Fruit fly (Drosophila melanogaster) whole organism, embryonic: ENCODE results near the gene SppL.
A peak's percentile ranks its signal among the peaks of the same experiment; 100 is the strongest.

ENCODE experiments used
- Asciz ChIP-seq: fragments of 200-800 bp; sonication (Bioruptor generic); optimal IDR thresholded peaks from 2 replicates; lab custom pipeline; 2017; ENCODE audit warnings: missing biosample characterization, mild to moderate bottlenecking, missing genetic modification characterization, missing genetic modification reagents
- Atf6 ChIP-seq: fragments of 200-800 bp; sonication (Bioruptor generic); IDR thresholded peaks from 2 replicates; pipeline ENCODE4 v1.3.6; 2022; ENCODE audit warnings: missing biosample characterization, missing genetic modification characterization
- Blimp-1 ChIP-seq: fragments of 200-800 bp; sonication (Bioruptor generic); optimal IDR thresholded peaks from 3 replicates; lab custom pipeline; 2018; ENCODE audit warnings: missing biosample characterization, missing genetic modification characterization, mild to moderate bottlenecking, moderate library complexity, missing genetic modification reagents
- BtbVII ChIP-seq: fragments of 200-800 bp; sonication (Bioruptor generic); optimal IDR thresholded peaks from 3 replicates; lab custom pipeline; 2017; ENCODE audit warnings: missing biosample characterization, mild to moderate bottlenecking, missing genetic modification characterization
- CG10209 ChIP-seq: fragments of 200-800 bp; sonication (Bioruptor generic); optimal IDR thresholded peaks from 3 replicates; lab custom pipeline; 2017; ENCODE audit warnings: missing biosample characterization, mild to moderate bottlenecking, missing genetic modification characterization, missing genetic modification reagents
- CG11398 ChIP-seq: fragments of 200-800 bp; sonication (Bioruptor generic); optimal IDR thresholded peaks from 2 replicates; lab custom pipeline; 2016; ENCODE audit warnings: missing biosample characterization, missing genetic modification characterization
- CG11695 ChIP-seq: fragments of 200-800 bp; sonication (Bioruptor generic); IDR thresholded peaks from 3 replicates; pipeline ENCODE4 v1.3.6; 2022; ENCODE audit warnings: missing biosample characterization, missing genetic modification characterization
- CG12155 ChIP-seq: fragments of 200-800 bp; sonication (Bioruptor generic); optimal IDR thresholded peaks from 3 replicates; lab custom pipeline; 2016; ENCODE audit warnings: missing biosample characterization, missing genetic modification characterization
- CG13123 ChIP-seq: fragments of 200-800 bp; sonication (Bioruptor generic); optimal IDR thresholded peaks from 2 replicates; lab custom pipeline; 2016; ENCODE audit warnings: missing biosample characterization, missing genetic modification characterization
- CG15479 ChIP-seq: fragments of 200-800 bp; sonication (Bioruptor generic); optimal IDR thresholded peaks from 3 replicates; lab custom pipeline; 2019; ENCODE audit warnings: missing biosample characterization, mild to moderate bottlenecking, missing genetic modification characterization, moderate library complexity
- CG17829 ChIP-seq: fragments of 200-800 bp; optimal IDR thresholded peaks from 2 replicates; lab custom pipeline; 2019; ENCODE audit warnings: missing biosample characterization, mild to moderate bottlenecking, missing genetic modification characterization, moderate library complexity
- CG18262 ChIP-seq: fragments of 200-800 bp; optimal IDR thresholded peaks from 3 replicates; lab custom pipeline; 2019; ENCODE audit warnings: missing biosample characterization, mild to moderate bottlenecking, missing genetic modification characterization, moderate library complexity
- CG31365 ChIP-seq: fragments of 200-800 bp; sonication (Bioruptor generic); optimal IDR thresholded peaks from 2 replicates; lab custom pipeline; 2018; ENCODE audit warnings: missing biosample characterization, mild to moderate bottlenecking, missing genetic modification characterization
- CG3407 ChIP-seq: fragments of 200-800 bp; sonication (Bioruptor generic); optimal IDR thresholded peaks from 2 replicates; lab custom pipeline; 2018; ENCODE audit warnings: missing biosample characterization, mild to moderate bottlenecking, missing genetic modification characterization
- CG4404 ChIP-seq: fragments of 200-800 bp; sonication (Bioruptor generic); IDR thresholded peaks from 2 replicates; pipeline ENCODE4 v1.3.6; 2022; ENCODE audit warnings: missing biosample characterization, missing genetic modification characterization
- CG6272 ChIP-seq: fragments of 200-800 bp; sonication (Bioruptor generic); IDR thresholded peaks from 2 replicates; pipeline ENCODE4 v1.3.6; 2022; ENCODE audit warnings: missing biosample characterization, missing genetic modification characterization
- CG7928 ChIP-seq: fragments of 200-800 bp; sonication (Bioruptor generic); optimal IDR thresholded peaks from 2 replicates; lab custom pipeline; 2017; ENCODE audit warnings: missing biosample characterization, mild to moderate bottlenecking, missing genetic modification characterization
- CG7963 ChIP-seq: fragments of 200-800 bp; sonication (Bioruptor generic); IDR thresholded peaks from 3 replicates; pipeline ENCODE4 v1.3.6; 2022; ENCODE audit warnings: missing biosample characterization, missing genetic modification characterization; ENCODE audit not compliant: partially characterized antibody
- CG8089 ChIP-seq: fragments of 200-800 bp; sonication (Bioruptor generic); optimal IDR thresholded peaks from 3 replicates; lab custom pipeline; 2016; ENCODE audit warnings: missing biosample characterization, missing genetic modification characterization
- CG8359 ChIP-seq: fragments of 200-800 bp; sonication (Bioruptor generic); optimal IDR thresholded peaks from 2 replicates; lab custom pipeline; 2017; ENCODE audit warnings: missing biosample characterization, mild to moderate bottlenecking, missing genetic modification characterization, borderline replicate concordance
- CHES-1-like ChIP-seq: fragments of 200-800 bp; sonication (Bioruptor generic); optimal IDR thresholded peaks from 2 replicates; lab custom pipeline; 2016; ENCODE audit warnings: missing biosample characterization, missing genetic modification characterization
- CrebB ChIP-seq: fragments of 200-800 bp; sonication (Bioruptor generic); optimal IDR thresholded peaks from 3 replicates; lab custom pipeline; 2018; ENCODE audit warnings: missing biosample characterization, mild to moderate bottlenecking, missing genetic modification characterization
- D ChIP-seq, 2 experiments: fragments of 200-800 bp in 1 of 2; fragments of >200 bp in 1 of 2; sonication (Bioruptor generic) in 1 of 2; optimal IDR thresholded peaks; 2 replicates in 1 of 2; 3 replicates in 1 of 2; lab custom pipeline; 2017; ENCODE audit warnings: mild to moderate bottlenecking in 1 of 2, missing biosample characterization in 1 of 2, missing genetic modification characterization in 1 of 2, missing genetic modification reagents in 1 of 2
- D19B ChIP-seq: fragments of 200-800 bp; sonication (Bioruptor generic); optimal IDR thresholded peaks from 2 replicates; lab custom pipeline; 2017; ENCODE audit warnings: missing biosample characterization, mild to moderate bottlenecking, missing genetic modification characterization
- E2f2 ChIP-seq: fragments of 200-800 bp; sonication (Bioruptor generic); IDR thresholded peaks from 2 replicates; pipeline ENCODE4 v1.3.6; 2022; ENCODE audit warnings: missing biosample characterization, missing genetic modification characterization
- Med ChIP-seq: fragments of 200-800 bp; sonication (Bioruptor generic); peaks from one replicate; lab custom pipeline; 2016; ENCODE audit warnings: missing biosample characterization, missing genetic modification characterization, mild to moderate bottlenecking, inconsistent platforms, moderate library complexity
- NK7.1 ChIP-seq: fragments of 200-800 bp; sonication (Bioruptor generic); optimal IDR thresholded peaks from 3 replicates; lab custom pipeline; 2016; ENCODE audit warnings: missing biosample characterization, missing genetic modification characterization
- PHDP ChIP-seq: fragments of 200-800 bp; sonication (Bioruptor generic); optimal IDR thresholded peaks from 3 replicates; lab custom pipeline; 2018; ENCODE audit warnings: missing biosample characterization, mild to moderate bottlenecking, missing genetic modification characterization, moderate library complexity
- amos ChIP-seq: fragments of 200-800 bp; sonication (Bioruptor generic); IDR thresholded peaks from 2 replicates; pipeline ENCODE4 v1.3.6; 2022; ENCODE audit warnings: missing biosample characterization, missing genetic modification characterization; ENCODE audit not compliant: partially characterized antibody
- bsh ChIP-seq, 2 experiments: fragments of 200-800 bp; sonication (Bioruptor generic); optimal IDR thresholded peaks; 2 replicates each; lab custom pipeline; 2017 to 2018; ENCODE audit warnings: mild to moderate bottlenecking in 2 of 2, missing biosample characterization in 2 of 2, missing genetic modification characterization in 2 of 2, moderate library complexity in 1 of 2
- chm ChIP-seq: fragments of 200-800 bp; sonication (Bioruptor generic); IDR thresholded peaks from 2 replicates; pipeline ENCODE4 v1.3.6; 2022; ENCODE audit warnings: missing biosample characterization, missing genetic modification characterization
- dm ChIP-seq: fragments of 200-800 bp; sonication (Bioruptor generic); optimal IDR thresholded peaks from 3 replicates; lab custom pipeline; 2016; ENCODE audit warnings: missing biosample characterization, missing genetic modification characterization
- fd96Cb ChIP-seq: fragments of 200-800 bp; sonication (Bioruptor generic); optimal IDR thresholded peaks from 2 replicates; lab custom pipeline; 2018; ENCODE audit warnings: missing biosample characterization, mild to moderate bottlenecking, missing genetic modification characterization, moderate library complexity
- gem ChIP-seq: fragments of 200-800 bp; sonication (Bioruptor generic); optimal IDR thresholded peaks from 2 replicates; lab custom pipeline; 2019; ENCODE audit warnings: missing biosample characterization, mild to moderate bottlenecking, missing genetic modification characterization, moderate library complexity
- hkb ChIP-seq, 2 experiments: fragments of 200-800 bp in 1 of 2; fragments of >200 bp in 1 of 2; sonication (Bioruptor generic) in 1 of 2; IDR thresholded peaks in 1 of 2; optimal IDR thresholded peaks in 1 of 2; 2 replicates each; pipeline versions ENCODE4 v1.3.6 to Lab custom; 2017 to 2022; ENCODE audit warnings: missing biosample characterization in 1 of 2, missing genetic modification characterization in 1 of 2
- insv ChIP-seq, 2 experiments: fragments of 200-800 bp; sonication (Bioruptor generic); optimal IDR thresholded peaks; 3 replicates each; lab custom pipeline; 2016 to 2018; ENCODE audit warnings: missing biosample characterization in 2 of 2, missing genetic modification characterization in 2 of 2
- kah ChIP-seq: fragments of 200-800 bp; sonication (Bioruptor generic); optimal IDR thresholded peaks from 2 replicates; lab custom pipeline; 2018; ENCODE audit warnings: missing biosample characterization, mild to moderate bottlenecking, missing genetic modification characterization
- klu ChIP-seq: fragments of 200-800 bp; sonication (Bioruptor generic); IDR thresholded peaks from 2 replicates; pipeline ENCODE4 v1.3.6; 2022; ENCODE audit warnings: missing biosample characterization, missing genetic modification characterization
- lab ChIP-seq: fragments of 200-800 bp; sonication (Bioruptor generic); optimal IDR thresholded peaks from 3 replicates; lab custom pipeline; 2017; ENCODE audit warnings: missing biosample characterization, missing genetic modification characterization, mild to moderate bottlenecking, moderate library complexity, missing genetic modification reagents
- lbe ChIP-seq: fragments of 200-800 bp; sonication (Bioruptor generic); optimal IDR thresholded peaks from 2 replicates; lab custom pipeline; 2016; ENCODE audit warnings: missing biosample characterization, mild to moderate bottlenecking, missing genetic modification characterization
- lola ChIP-seq, 3 experiments: fragments of >200 bp in 2 of 3; fragments of 200-800 bp in 1 of 3; sonication (Bioruptor generic) in 1 of 3; optimal IDR thresholded peaks; 2 replicates each; lab custom pipeline; 2017 to 2019; ENCODE audit warnings: missing biosample characterization in 3 of 3, missing genetic modification characterization in 3 of 3, mild to moderate bottlenecking in 1 of 3, moderate library complexity in 1 of 3
- nau ChIP-seq: fragments of 200-800 bp; sonication (Bioruptor generic); optimal IDR thresholded peaks from 3 replicates; lab custom pipeline; 2017; ENCODE audit warnings: missing biosample characterization, mild to moderate bottlenecking, missing genetic modification characterization, missing genetic modification reagents
- org-1 ChIP-seq: fragments of 200-800 bp; sonication (Bioruptor generic); optimal IDR thresholded peaks from 2 replicates; lab custom pipeline; 2017; ENCODE audit warnings: missing biosample characterization, missing genetic modification characterization
- pfk ChIP-seq: fragments of 200-800 bp; sonication (Bioruptor generic); optimal IDR thresholded peaks from 2 replicates; lab custom pipeline; 2018; ENCODE audit warnings: missing biosample characterization, mild to moderate bottlenecking, missing genetic modification characterization, moderate library complexity
- pho ChIP-seq: fragments of 200-800 bp; sonication (Bioruptor generic); optimal IDR thresholded peaks from 2 replicates; lab custom pipeline; 2016; ENCODE audit warnings: missing biosample characterization, missing genetic modification characterization
- sim ChIP-seq: fragments of 200-800 bp; sonication (Bioruptor generic); IDR thresholded peaks from 2 replicates; pipeline ENCODE4 v1.3.6; 2022; ENCODE audit warnings: missing biosample characterization, missing genetic modification characterization
- sug ChIP-seq: fragments of 200-800 bp; optimal IDR thresholded peaks from 2 replicates; lab custom pipeline; 2019; ENCODE audit warnings: missing biosample characterization, mild to moderate bottlenecking, missing genetic modification characterization, moderate library complexity
- tll ChIP-seq, 2 experiments: fragments of 200-800 bp in 1 of 2; fragments of >200 bp in 1 of 2; sonication (Bioruptor generic) in 1 of 2; optimal IDR thresholded peaks; 2 replicates each; lab custom pipeline; 2017 to 2019; ENCODE audit warnings: missing biosample characterization in 2 of 2, missing genetic modification characterization in 2 of 2, mild to moderate bottlenecking in 1 of 2, moderate library complexity in 1 of 2

Gene SppL

DNA sequence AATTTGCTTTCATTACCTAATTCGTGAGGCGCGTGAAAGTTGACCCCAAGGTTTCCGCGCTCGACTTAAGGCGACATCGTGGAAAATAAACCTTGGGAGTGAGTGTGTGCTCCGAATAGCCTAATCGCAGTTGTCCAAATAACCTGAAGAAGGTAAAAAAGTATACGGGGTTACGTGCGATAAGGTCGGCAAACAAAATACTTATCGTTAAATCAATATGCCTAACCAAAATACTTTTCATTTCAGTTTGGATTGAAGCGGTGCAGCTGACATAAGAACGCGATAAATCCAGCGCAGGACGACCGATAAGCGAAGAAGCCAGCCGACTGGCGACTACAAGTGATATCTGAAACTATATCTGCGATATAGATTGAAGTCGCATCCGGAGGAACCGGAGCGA is 3.4 kb downstream of the SppL start (continued):
- TF ChIP-seq kah (GFP tag; lab: Kevin White, UChicago) (peak; percentile 28), E2f2 (GFP tag; lab: Robert Waterston, UW) (0 out of 2 replicates have a peak, but pooled peaks have one; percentile 27), insv (GFP tag; optimal IDR thresholded peaks at IDR 0.05; lab: Kevin White, UChicago) (peak in 1 of 2 experiments; percentile 22), CG6272 (GFP tag; lab: Robert Waterston, UW) (no peak), sug (tag; lab: Kevin White, UChicago) (peak; percentile 10), Asciz (peak; percentile 51), Atf6 (no peak), CG8089 (GFP tag; lab: Kevin White, UChicago) (peak; percentile 49), dm (no peak), CG3407 (GFP tag; lab: Kevin White, UChicago) (peak; percentile 75), PHDP (tag; lab: Kevin White, UChicago) (peak; percentile 21), CG7963 (GFP tag; lab: Robert Waterston, UW) (no peak), gem (tag; lab: Kevin White, UChicago) (peak; percentile 31), D19B (GFP tag; lab: Kevin White, UChicago) (no peak), Med (peak; percentile 38), pho (no peak), CG13123 (GFP tag; lab: Kevin White, UChicago) (no peak), sim (GFP tag; lab: Robert Waterston, UW) (0 out of 2 replicates have a peak, but pooled peaks have one; percentile 7), klu (GFP tag; lab: Robert Waterston, UW) (no peak), Blimp-1 (GFP tag; lab: Kevin White, UChicago) (peak; percentile 50), org-1 (peak; percentile 30), amos (no peak), hkb (optimal IDR thresholded peaks at IDR 0.05; lab: Kevin White, UChicago) (no peak), hkb (GFP tag; IDR thresholded peaks at IDR 0.05; lab: Robert Waterston, UW) (peak; percentile 39; the same call in 1 of the 2 replicates), CG8359 (GFP tag; lab: Kevin White, UChicago) (peak; percentile 19), D (optimal IDR thresholded peaks at IDR 0.05; lab: Kevin White, UChicago) (no peak), D (GFP tag; optimal IDR thresholded peaks at IDR 0.05; lab: Kevin White, UChicago) (peak; percentile 43), CG15479 (GFP tag; lab: Kevin White, UChicago) (peak; percentile 30), lbe (GFP tag; lab: Kevin White, UChicago) (no peak), fd96Cb (tag; lab: Kevin White, UChicago) (no peak), CG11398 (GFP tag; lab: Kevin White, UChicago) (peak; percentile 30), nau (GFP tag; lab: Kevin White, UChicago) (peak; percentile 66), pfk (GFP tag; lab: Kevin White, UChicago) (peak; percentile 24), CG7928 (no peak), CG11695 (0 out of 3 replicates have a peak, but pooled peaks have one; percentile 30), bsh (GFP tag; optimal IDR thresholded peaks at IDR 0.05; lab: Kevin White, UChicago) (peak in 1 of 2 experiments; percentile 62), lab (GFP tag; lab: Kevin White, UChicago) (peak; percentile 22), BtbVII (GFP tag; lab: Kevin White, UChicago) (peak; percentile 1), CG12155 (GFP tag; lab: Kevin White, UChicago) (no peak), CG10209 (GFP tag; lab: Kevin White, UChicago) (peak; percentile 33), CG4404 (no peak), lola (GFP tag; optimal IDR thresholded peaks at IDR 0.05; lab: Kevin White, UChicago) (peak in 1 of 3 experiments; percentile 35), CG18262 (tag; lab: Kevin White, UChicago) (peak; percentile 17), chm (peak; percentile 74; the same call in 1 of the 2 replicates), CrebB (tag; lab: Kevin White, UChicago) (peak; percentile 65), CG17829 (tag; lab: Kevin White, UChicago) (peak; percentile 9), CHES-1-like (GFP tag; lab: Kevin White, UChicago) (no peak), CG31365 (peak; percentile 6), NK7.1 (GFP tag; lab: Kevin White, UChicago) (peak; percentile 29), tll (GFP tag; optimal IDR thresholded peaks at IDR 0.05; lab: Kevin White, UChicago) (peak in 1 of 2 experiments; percentile 39)
